Fruit fly (Drosophila melanogaster) whole organism, embryonic: ENCODE results near the gene janA.

ENCODE experiments used
- Antp ChIP-seq: fragments of 200-800 bp; sonication (Bioruptor generic); optimal IDR thresholded peaks from 3 replicates; lab custom pipeline; 2016; ENCODE audit warnings: missing biosample characterization, missing genetic modification characterization
- BEAF-32 ChIP-seq: fragments of 200-800 bp; sonication (Bioruptor generic); optimal IDR thresholded peaks from 3 replicates; lab custom pipeline; 2017; ENCODE audit warnings: missing biosample characterization, missing genetic modification characterization, mild to moderate bottlenecking, moderate library complexity, missing genetic modification reagents
- CG10209 ChIP-seq: fragments of 200-800 bp; sonication (Bioruptor generic); optimal IDR thresholded peaks from 3 replicates; lab custom pipeline; 2017; ENCODE audit warnings: missing biosample characterization, mild to moderate bottlenecking, missing genetic modification characterization, missing genetic modification reagents
- CG11398 ChIP-seq: fragments of 200-800 bp; sonication (Bioruptor generic); optimal IDR thresholded peaks from 2 replicates; lab custom pipeline; 2016; ENCODE audit warnings: missing biosample characterization, missing genetic modification characterization
- CG11456 ChIP-seq: fragments of 200-800 bp; sonication (Bioruptor generic); IDR thresholded peaks from 3 replicates; pipeline ENCODE4 v1.3.6; 2022; ENCODE audit warnings: missing biosample characterization, missing genetic modification characterization
- CG11560 ChIP-seq: fragments of 200-800 bp; sonication (Bioruptor generic); IDR thresholded peaks from 3 replicates; pipeline ENCODE4 v1.3.6; 2022; ENCODE audit warnings: missing biosample characterization, missing genetic modification characterization
- CG16863 ChIP-seq: fragments of 200-800 bp; sonication (Bioruptor generic); optimal IDR thresholded peaks from 3 replicates; lab custom pipeline; 2016; ENCODE audit warnings: missing biosample characterization, missing genetic modification characterization
- CG18262 ChIP-seq: fragments of 200-800 bp; optimal IDR thresholded peaks from 3 replicates; lab custom pipeline; 2019; ENCODE audit warnings: missing biosample characterization, mild to moderate bottlenecking, missing genetic modification characterization, moderate library complexity
- CG18764 ChIP-seq: fragments of 200-800 bp; sonication (Bioruptor generic); optimal IDR thresholded peaks from 3 replicates; lab custom pipeline; 2016; ENCODE audit warnings: missing biosample characterization, missing genetic modification characterization
- CG2129 ChIP-seq: fragments of 200-800 bp; sonication (Bioruptor generic); IDR thresholded peaks from 2 replicates; pipeline ENCODE4 v1.3.6; 2022; ENCODE audit warnings: missing biosample characterization, missing genetic modification characterization; ENCODE audit not compliant: partially characterized antibody
- CG2889 ChIP-seq: fragments of 200-800 bp; sonication (Bioruptor generic); IDR thresholded peaks from 3 replicates; pipeline ENCODE4 v1.3.6; 2022; ENCODE audit warnings: missing biosample characterization, missing genetic modification characterization
- CG30431 ChIP-seq: fragments of 200-800 bp; sonication (Bioruptor generic); optimal IDR thresholded peaks from 2 replicates; lab custom pipeline; 2017; ENCODE audit warnings: missing biosample characterization, missing genetic modification characterization
- CG34224 ChIP-seq: fragments of 200-800 bp; sonication (Bioruptor generic); IDR thresholded peaks from 3 replicates; pipeline ENCODE4 v1.3.6; 2022; ENCODE audit warnings: missing biosample characterization, missing genetic modification characterization; ENCODE audit not compliant: partially characterized antibody
- CG4282 ChIP-seq: fragments of 200-800 bp; sonication (Bioruptor generic); optimal IDR thresholded peaks from 2 replicates; lab custom pipeline; 2016; ENCODE audit warnings: missing biosample characterization, missing genetic modification characterization
- CG4617 ChIP-seq: fragments of 200-800 bp; sonication (Bioruptor generic); optimal IDR thresholded peaks from 3 replicates; lab custom pipeline; 2016; ENCODE audit warnings: missing biosample characterization, missing genetic modification characterization, borderline replicate concordance
- CG4730 ChIP-seq: fragments of 200-800 bp; sonication (Bioruptor generic); IDR thresholded peaks from 2 replicates; pipeline ENCODE4 v1.3.6; 2022; ENCODE audit warnings: missing biosample characterization, missing genetic modification characterization
- CG4820 ChIP-seq: fragments of 200-800 bp; sonication (Bioruptor generic); optimal IDR thresholded peaks from 3 replicates; lab custom pipeline; 2016; ENCODE audit warnings: missing biosample characterization, missing genetic modification characterization
- CG6765 ChIP-seq: fragments of 200-800 bp; sonication (Bioruptor generic); optimal IDR thresholded peaks from 3 replicates; lab custom pipeline; 2017; ENCODE audit warnings: missing biosample characterization, mild to moderate bottlenecking, missing genetic modification characterization
- CG8944 ChIP-seq: fragments of 200-800 bp; sonication (Bioruptor generic); optimal IDR thresholded peaks from 3 replicates; lab custom pipeline; 2016; ENCODE audit warnings: missing biosample characterization, missing genetic modification characterization
- Doc3 ChIP-seq: fragments of 200-800 bp; sonication (Bioruptor generic); IDR thresholded peaks from 3 replicates; pipeline ENCODE4 v1.3.6; 2022; ENCODE audit warnings: missing biosample characterization, missing genetic modification characterization; ENCODE audit not compliant: partially characterized antibody
- Fer3 ChIP-seq: fragments of 200-800 bp; sonication (Bioruptor generic); optimal IDR thresholded peaks from 2 replicates; lab custom pipeline; 2018; ENCODE audit warnings: missing biosample characterization, mild to moderate bottlenecking, missing genetic modification characterization, moderate library complexity
- Gsc ChIP-seq: fragments of 200-800 bp; sonication (Bioruptor generic); IDR thresholded peaks from 2 replicates; pipeline ENCODE4 v1.3.6; 2022; ENCODE audit warnings: missing biosample characterization, missing genetic modification characterization
- HLH54F ChIP-seq: fragments of 200-800 bp; sonication (Bioruptor generic); optimal IDR thresholded peaks from 3 replicates; lab custom pipeline; 2016; ENCODE audit warnings: missing biosample characterization, missing genetic modification characterization
- Hmr ChIP-seq: fragments of 200-800 bp; sonication (Bioruptor generic); optimal IDR thresholded peaks from 3 replicates; lab custom pipeline; 2017; ENCODE audit warnings: mild to moderate bottlenecking, missing biosample characterization, missing genetic modification reagents, missing genetic modification characterization
- Hmx ChIP-seq: fragments of 200-800 bp; sonication (Bioruptor generic); optimal IDR thresholded peaks from 2 replicates; lab custom pipeline; 2016; ENCODE audit warnings: missing biosample characterization, missing genetic modification characterization
- Meics ChIP-seq: fragments of 200-800 bp; sonication (Bioruptor generic); optimal IDR thresholded peaks from 2 replicates; lab custom pipeline; 2017; ENCODE audit warnings: missing biosample characterization, mild to moderate bottlenecking, missing genetic modification characterization
- Oli ChIP-seq: fragments of 200-800 bp; sonication (Bioruptor generic); optimal IDR thresholded peaks from 2 replicates; lab custom pipeline; 2018; ENCODE audit warnings: missing biosample characterization, mild to moderate bottlenecking, missing genetic modification characterization, moderate library complexity
- PHDP ChIP-seq: fragments of 200-800 bp; sonication (Bioruptor generic); optimal IDR thresholded peaks from 3 replicates; lab custom pipeline; 2018; ENCODE audit warnings: missing biosample characterization, mild to moderate bottlenecking, missing genetic modification characterization, moderate library complexity
- Scr ChIP-seq: fragments of 200-800 bp; sonication (Bioruptor generic); IDR thresholded peaks from 2 replicates; pipeline ENCODE4 v1.3.6; 2022; ENCODE audit warnings: missing biosample characterization, missing genetic modification characterization; ENCODE audit not compliant: partially characterized antibody
- Xrp1 ChIP-seq: fragments of 200-800 bp; sonication (Bioruptor generic); IDR thresholded peaks from 2 replicates; pipeline ENCODE4 v1.3.6; 2022; ENCODE audit warnings: missing biosample characterization, missing genetic modification characterization
- aop ChIP-seq: fragments of 200-800 bp; sonication (Bioruptor generic); IDR thresholded peaks from 2 replicates; pipeline ENCODE4 v1.3.6; 2022; ENCODE audit warnings: missing biosample characterization, missing genetic modification characterization
- ase ChIP-seq: fragments of 200-800 bp; sonication (Bioruptor generic); IDR thresholded peaks from 3 replicates; pipeline ENCODE4 v1.3.6; 2022; ENCODE audit warnings: missing biosample characterization, missing genetic modification characterization
- dysf ChIP-seq: fragments of 200-800 bp; sonication (Bioruptor generic); IDR thresholded peaks from 3 replicates; pipeline ENCODE4 v1.3.6; 2022; ENCODE audit warnings: missing biosample characterization, missing genetic modification characterization
- fd96Cb ChIP-seq: fragments of 200-800 bp; sonication (Bioruptor generic); optimal IDR thresholded peaks from 2 replicates; lab custom pipeline; 2018; ENCODE audit warnings: missing biosample characterization, mild to moderate bottlenecking, missing genetic modification characterization, moderate library complexity
- fru ChIP-seq: fragments of >200 bp; optimal IDR thresholded peaks from 2 replicates; lab custom pipeline; 2017
- gem ChIP-seq: fragments of 200-800 bp; sonication (Bioruptor generic); optimal IDR thresholded peaks from 2 replicates; lab custom pipeline; 2019; ENCODE audit warnings: missing biosample characterization, mild to moderate bottlenecking, missing genetic modification characterization, moderate library complexity
- hth ChIP-seq: fragments of >200 bp; optimal IDR thresholded peaks from 2 replicates; lab custom pipeline; 2017; ENCODE audit warnings: inconsistent platforms
- lab ChIP-seq: fragments of 200-800 bp; sonication (Bioruptor generic); optimal IDR thresholded peaks from 3 replicates; lab custom pipeline; 2017; ENCODE audit warnings: missing biosample characterization, missing genetic modification characterization, mild to moderate bottlenecking, moderate library complexity, missing genetic modification reagents
- lola ChIP-seq, 3 experiments: fragments of >200 bp in 2 of 3; fragments of 200-800 bp in 1 of 3; sonication (Bioruptor generic) in 1 of 3; optimal IDR thresholded peaks; 2 replicates each; lab custom pipeline; 2017 to 2019; ENCODE audit warnings: missing biosample characterization in 3 of 3, missing genetic modification characterization in 3 of 3, mild to moderate bottlenecking in 1 of 3, moderate library complexity in 1 of 3
- nom ChIP-seq: fragments of 200-800 bp; sonication (Bioruptor generic); optimal IDR thresholded peaks from 2 replicates; lab custom pipeline; 2017; ENCODE audit warnings: missing biosample characterization, missing genetic modification characterization, mild to moderate bottlenecking, moderate library complexity, missing genetic modification reagents
- shn ChIP-seq: fragments of 200-800 bp; sonication (Bioruptor generic); optimal IDR thresholded peaks from 3 replicates; lab custom pipeline; 2016; ENCODE audit warnings: missing biosample characterization, missing genetic modification characterization
- sim ChIP-seq: fragments of 200-800 bp; sonication (Bioruptor generic); IDR thresholded peaks from 2 replicates; pipeline ENCODE4 v1.3.6; 2022; ENCODE audit warnings: missing biosample characterization, missing genetic modification characterization
- slp2 ChIP-seq: fragments of 200-800 bp; sonication (Bioruptor generic); optimal IDR thresholded peaks from 2 replicates; lab custom pipeline; 2016; ENCODE audit warnings: missing biosample characterization, missing genetic modification characterization
- sna ChIP-seq: fragments of 200-800 bp; sonication (Bioruptor generic); IDR thresholded peaks from 2 replicates; pipeline ENCODE4 v1.3.6; 2022; ENCODE audit warnings: missing biosample characterization, missing genetic modification characterization; ENCODE audit not compliant: partially characterized antibody
- sr ChIP-seq: fragments of 200-800 bp; sonication (Bioruptor generic); IDR thresholded peaks from 3 replicates; pipeline ENCODE4 v1.3.6; 2022; ENCODE audit warnings: missing biosample characterization, missing genetic modification characterization
- wor ChIP-seq: fragments of 200-800 bp; sonication (Bioruptor generic); IDR thresholded peaks from 2 replicates; pipeline ENCODE4 v1.3.6; 2022; ENCODE audit warnings: missing biosample characterization, missing genetic modification characterization

janA gene

dm6 chr3R:30046029-30047001 is 7.0 kb upstream of the janA start, which contains the start of the genes RpL32 and CG7943 (continued):
- TF ChIP-seq dysf, result peak; percentile 96
- peak; percentile 84 for TF ChIP-seq CG11560
- peak; percentile 86 for TF ChIP-seq CG16863 (GFP tag; lab: Kevin White, UChicago)
- peak; percentile 100 for TF ChIP-seq CG34224 (GFP tag; lab: Robert Waterston, UW)
- TF ChIP-seq Doc3, result peak; percentile 100
- peak; percentile 88 for TF ChIP-seq fd96Cb

dm6 chr3R:30043139-30043744 is 3.9 kb upstream of the janA start, which contains the start of gene Sry-delta:
TSS of gene Sry-delta (plus strand) at chr3R:30043341.
- TF ChIP-seq CG2129 (GFP tag; lab: Robert Waterston, UW) (peak; percentile 56), Scr (GFP tag; lab: Robert Waterston, UW) (peak; percentile 76), CG2889 (GFP tag; lab: Robert Waterston, UW) (peak; percentile 55; the same call in 2 of the 3 replicates), CG8944 (GFP tag; lab: Kevin White, UChicago) (peak; percentile 85), hth (lab: Kevin White, UChicago) (no peak), Oli (tag; lab: Kevin White, UChicago) (no peak), CG6765 (GFP tag; lab: Kevin White, UChicago) (peak; percentile 40), fru (lab: Kevin White, UChicago) (no peak), Gsc (GFP tag; lab: Robert Waterston, UW) (no peak), sna (GFP tag; lab: Robert Waterston, UW) (peak; percentile 81), Fer3 (tag; lab: Kevin White, UChicago) (peak; percentile 75), CG4617 (peak; percentile 98), Antp (GFP tag; lab: Kevin White, UChicago) (peak; percentile 92), wor (GFP tag; lab: Robert Waterston, UW) (no peak), gem (no peak), HLH54F (GFP tag; lab: Kevin White, UChicago) (peak; percentile 90), CG11456 (GFP tag; lab: Robert Waterston, UW) (peak; percentile 94), Hmx (GFP tag; lab: Kevin White, UChicago) (no peak), nom (GFP tag; lab: Kevin White, UChicago) (peak; percentile 70), sim (GFP tag; lab: Robert Waterston, UW) (no peak), CG4282 (peak; percentile 86), Xrp1 (GFP tag; lab: Robert Waterston, UW) (peak; percentile 68; the same call in 1 of the 2 replicates), lab (GFP tag; lab: Kevin White, UChicago) (no peak), CG4730 (GFP tag; lab: Robert Waterston, UW) (peak; percentile 62), CG10209 (peak; percentile 69), ase (peak; percentile 69; the same call in 2 of the 3 replicates), BEAF-32 (peak; percentile 89), CG18764 (GFP tag; lab: Kevin White, UChicago) (peak; percentile 80), PHDP (tag; lab: Kevin White, UChicago) (peak; percentile 72), CG30431 (GFP tag; lab: Kevin White, UChicago) (peak; percentile 16), CG4820 (peak; percentile 65), Meics (GFP tag; lab: Kevin White, UChicago) (peak; percentile 76), shn (peak; percentile 80), aop (GFP tag; lab: Robert Waterston, UW) (peak; percentile 83), lola (GFP tag; optimal IDR thresholded peaks at IDR 0.05; lab: Kevin White, UChicago) (peak in 1 of 3 experiments; percentile 34), CG18262 (tag; lab: Kevin White, UChicago) (peak; percentile 63), CG11560 (0 out of 3 replicates have a peak, but pooled peaks have one; percentile 28), Hmr (GFP tag; lab: Kevin White, UChicago) (peak; percentile 85), sr (GFP tag; lab: Robert Waterston, UW) (peak; percentile 59; the same call in 2 of the 3 replicates), slp2 (GFP tag; lab: Kevin White, UChicago) (peak; percentile 77), CG11398 (GFP tag; lab: Kevin White, UChicago) (peak; percentile 70)
